Fruit fly (Drosophila melanogaster): ENCODE results near the gene CG7829.
A peak's percentile ranks its signal among the peaks of the same experiment; 100 is the strongest.

CG7829 gene

dm6 chr3R:29861432-29862249, 44.1 kb upstream of the CG7829 start, which contains the start of the genes CG15514 and RpS8 (continued):
- TF ChIP-seq ERR (GFP tag; optimal IDR thresholded peaks at IDR 0.05) (peak; percentile 36), CG30431 (GFP tag; optimal IDR thresholded peaks at IDR 0.05) (no peak), Dll (GFP tag; IDR thresholded peaks at IDR 0.05; ENCODE audit: partially characterized antibody) (no peak), CG33213 (GFP tag; optimal IDR thresholded peaks at IDR 0.05) (no peak), nau (GFP tag; optimal IDR thresholded peaks at IDR 0.05) (no peak), Hsf (GFP tag; optimal IDR thresholded peaks at IDR 0.05) (peak; percentile 3), CG11504 (tag; optimal IDR thresholded peaks at IDR 0.05) (peak; percentile 80), B-H2 (GFP tag; optimal IDR thresholded peaks at IDR 0.05) (peak; percentile 73), CG6765 (GFP tag; optimal IDR thresholded peaks at IDR 0.05) (peak; percentile 69), CG9609 (GFP tag; optimal IDR thresholded peaks at IDR 0.05) (no peak), CG2712 (tag; optimal IDR thresholded peaks at IDR 0.05) (peak; percentile 44), CG15696 (tag; optimal IDR thresholded peaks at IDR 0.05) (peak; percentile 45), CG3847 (GFP tag; IDR thresholded peaks at IDR 0.05) (peak; percentile 46; the same call in 1 of the 2 replicates), mam (GFP tag; optimal IDR thresholded peaks at IDR 0.05) (peak; percentile 25), usp (GFP tag; optimal IDR thresholded peaks at IDR 0.05) (no peak), Ptx1 (GFP tag; IDR thresholded peaks at IDR 0.05) (peak; percentile 37; the same call in 1 of the 2 replicates), Stat92E (GFP tag; optimal IDR thresholded peaks at IDR 0.05) (no peak), CG18262 (tag; optimal IDR thresholded peaks at IDR 0.05) (peak; percentile 33), CG16863 (GFP tag; optimal IDR thresholded peaks at IDR 0.05) (no peak), D (optimal IDR thresholded peaks at IDR 0.05) (no peak), D (GFP tag; optimal IDR thresholded peaks at IDR 0.05) (peak; percentile 29), MBD-R2 (GFP tag; IDR thresholded peaks at IDR 0.05) (peak; percentile 67), odd (GFP tag; optimal IDR thresholded peaks at IDR 0.05) (no peak), CG7556 (GFP tag; optimal IDR thresholded peaks at IDR 0.05) (peak; percentile 60), CTCF (GFP tag; optimal IDR thresholded peaks at IDR 0.05) (peak; percentile 3), CG10565 (GFP tag; optimal IDR thresholded peaks at IDR 0.05) (no peak), Opbp (GFP tag; IDR thresholded peaks at IDR 0.05; ENCODE audit: partially characterized antibody) (no peak), MTF-1 (GFP tag; optimal IDR thresholded peaks at IDR 0.05; ENCODE audit: borderline replicate concordance) (peak; percentile 65), CG14441 (GFP tag; IDR thresholded peaks at IDR 0.05) (no peak), tx (GFP tag; optimal IDR thresholded peaks at IDR 0.05) (peak; percentile 7), ap (GFP tag; IDR thresholded peaks at IDR 0.05) (no peak), Mes4 (GFP tag; optimal IDR thresholded peaks at IDR 0.05) (peak; percentile 78), CG8388 (GFP tag; optimal IDR thresholded peaks at IDR 0.05) (peak; percentile 50), Usf (GFP tag; optimal IDR thresholded peaks at IDR 0.05) (peak; percentile 8), CoRest (tag; optimal IDR thresholded peaks at IDR 0.05) (peak; percentile 68), chinmo (GFP tag; IDR thresholded peaks at IDR 0.05; ENCODE audit: partially characterized antibody) (0 out of 4 replicates have a peak, but pooled peaks have one; percentile 6), Mad (GFP tag; optimal IDR thresholded peaks at IDR 0.05) (peak; percentile 16), salm (tag; optimal IDR thresholded peaks at IDR 0.05) (no peak), CG6791 (GFP tag; IDR thresholded peaks at IDR 0.05; ENCODE audit: partially characterized antibody) (no peak), gt (GFP tag; IDR thresholded peaks at IDR 0.05) (no peak), Ssrp (tag; optimal IDR thresholded peaks at IDR 0.05) (peak; percentile 30), CG7928 (GFP tag; optimal IDR thresholded peaks at IDR 0.05) (no peak), nom (GFP tag; optimal IDR thresholded peaks at IDR 0.05) (peak; percentile 45), Aef1 (GFP tag; IDR thresholded peaks at IDR 0.05) (peak; percentile 45; the same call in 1 of the 3 replicates), dimm (GFP tag; IDR thresholded peaks at IDR 0.05) (no peak), CG16779 (GFP tag; IDR thresholded peaks at IDR 0.05) (no peak), nerfin-1 (tag; optimal IDR thresholded peaks at IDR 0.05) (peak; percentile 72), Spps (tag; optimal IDR thresholded peaks at IDR 0.05) (no peak), HLHmδ (GFP tag; optimal IDR thresholded peaks at IDR 0.05) (peak; percentile 69)

All from whole organism, embryonic.